Fruit fly (Drosophila melanogaster) whole organism: Measurements from ENCODE around the gene CG9616.

ENCODE experiments used
- CG8478 ChIP-seq: fragments of >200 bp; optimal IDR thresholded peaks from 2 replicates; lab custom pipeline; 2018; ENCODE audit warnings: inconsistent platforms
- Dll ChIP-seq: fragments of >200 bp; optimal IDR thresholded peaks from 2 replicates; lab custom pipeline; 2017
- EcR ChIP-seq, 2 experiments: fragments of >200 bp; optimal IDR thresholded peaks; 2 replicates each; lab custom pipeline; 2017; ENCODE audit warnings: missing biosample characterization in 2 of 2, missing genetic modification characterization in 2 of 2, missing genetic modification reagents in 2 of 2
- pan ChIP-seq: fragments of >200 bp; optimal IDR thresholded peaks from 2 replicates; lab custom pipeline; 2017
- psq ChIP-seq: fragments of >200 bp; optimal IDR thresholded peaks from 2 replicates; lab custom pipeline; 2017
- usp ChIP-seq: fragments of >200 bp; optimal IDR thresholded peaks from 2 replicates; lab custom pipeline; 2017; ENCODE audit warnings: missing biosample characterization, missing genetic modification characterization, mixed read lengths

- no peak for TF ChIP-seq CG8478 (lab: Kevin White, UChicago)
- TF ChIP-seq pan (lab: Kevin White, UChicago): no peak
- TF ChIP-seq EcR (GFP tag; optimal IDR thresholded peaks at IDR 0.05; lab: Kevin White, UChicago): no peak
- TF ChIP-seq psq (lab: Kevin White, UChicago): no peak
- TF ChIP-seq usp (GFP tag; lab: Kevin White, UChicago): no peak
- no peak for TF ChIP-seq Dll (lab: Kevin White, UChicago)
These were observed 35.1 kb upstream of the CG9616 start for dm6 chr3R:14280324-14280723.
